Worm (Caenorhabditis elegans): Measurements from ENCODE around the gene Y105C5A.1268.

Gene Y105C5A.1268

ce11 chrIV:15688524-15689479 is 42.5 kb upstream of the Y105C5A.1268 start, which contains the start of gene Y105C5A.15:
TSS of gene Y105C5A.15 (plus strand) at chrIV:15689201.
- TF ChIP-seq ceh-8 (GFP tag; optimal IDR thresholded peaks at IDR 0.05) (no peak), ztf-11 (tag; optimal IDR thresholded peaks at IDR 0.05) (no peak), pqm-1 (tag; optimal IDR thresholded peaks at IDR 0.05) (peak; percentile 6), hlh-4 (tag; optimal IDR thresholded peaks at IDR 0.05) (peak; percentile 27), nhr-85 (tag) (peak; percentile 45), nhr-47 (tag; optimal IDR thresholded peaks at IDR 0.05) (no peak), nhr-77 (tag; optimal IDR thresholded peaks at IDR 0.05) (no peak), fkh-8 (tag; optimal IDR thresholded peaks at IDR 0.05) (peak; percentile 30), elt-2 (tag; optimal IDR thresholded peaks at IDR 0.05) (peak; percentile 57), nhr-12 (tag; optimal IDR thresholded peaks at IDR 0.05) (no peak), C34B4.2 (tag; optimal IDR thresholded peaks at IDR 0.05) (no peak), efl-1 (optimal IDR thresholded peaks at IDR 0.05) (no peak), efl-1 (GFP tag; optimal IDR thresholded peaks at IDR 0.05 in 1 of 2) (peak in 1 of 2 experiments; percentile 87)

ce11 chrIV:15687825-15688224 is 41.6 kb upstream of the Y105C5A.1268 start:
- TF ChIP-seq ceh-90 (tag; optimal IDR thresholded peaks at IDR 0.05), result no peak
- TF ChIP-seq egl-27 (tag; optimal IDR thresholded peaks at IDR 0.05), result no peak
- no peak for TF ChIP-seq lin-35 (GFP tag; optimal IDR thresholded peaks at IDR 0.05)
- no peak for TF ChIP-seq dpl-1 (GFP tag; optimal IDR thresholded peaks at IDR 0.05)
- TF ChIP-seq ces-1 (GFP tag; optimal IDR thresholded peaks at IDR 0.05), result no peak
- TF ChIP-seq hlh-4 (tag; optimal IDR thresholded peaks at IDR 0.05), result peak; percentile 97
- peak; percentile 34 for TF ChIP-seq fkh-8 (tag; optimal IDR thresholded peaks at IDR 0.05)
- TF ChIP-seq nhr-47 (tag; optimal IDR thresholded peaks at IDR 0.05), result peak; percentile 26
- TF ChIP-seq elt-3 (tag; optimal IDR thresholded peaks at IDR 0.05), result no peak
- TF ChIP-seq nhr-19 (GFP tag; conservative IDR thresholded peaks at IDR 0.05), result no peak

- no peak for TF ChIP-seq hpl-2 (GFP tag; optimal IDR thresholded peaks at IDR 0.05)
- TF ChIP-seq ama-1 (optimal IDR thresholded peaks at IDR 0.05), result no peak
- no peak for TF ChIP-seq C34B4.2 (tag; optimal IDR thresholded peaks at IDR 0.05)
- no peak for TF ChIP-seq alr-1 (tag; optimal IDR thresholded peaks at IDR 0.05; ENCODE audit: borderline replicate concordance)
- TF ChIP-seq jun-1 (tag; optimal IDR thresholded peaks at IDR 0.05), result no peak
- no peak for TF ChIP-seq zip-4 (GFP tag; optimal IDR thresholded peaks at IDR 0.05)
- TF ChIP-seq C16A3.4 (tag; optimal IDR thresholded peaks at IDR 0.05), result no peak
- TF ChIP-seq nhr-71 (tag; optimal IDR thresholded peaks at IDR 0.05), result no peak
- no peak for TF ChIP-seq C04F5.9 (tag; optimal IDR thresholded peaks at IDR 0.05)
Observed at ce11 chrIV:15686233-15686632, 40.0 kb upstream of the Y105C5A.1268 start.

- TF ChIP-seq F16B12.6 (tag; optimal IDR thresholded peaks at IDR 0.05), result no peak
- no peak for TF ChIP-seq snpc-4 (tag; optimal IDR thresholded peaks at IDR 0.05)
- TF ChIP-seq mab-9 (GFP tag; IDR thresholded peaks at IDR 0.05), result no peak
- TF ChIP-seq fkh-10 (GFP tag; optimal IDR thresholded peaks at IDR 0.05), result no peak
- TF ChIP-seq ztf-4 (tag; optimal IDR thresholded peaks at IDR 0.05), result no peak
- TF ChIP-seq pag-3 (tag; optimal IDR thresholded peaks at IDR 0.05; ENCODE audit: borderline replicate concordance, insufficient read depth), result no peak
- TF ChIP-seq unc-30 (tag; optimal IDR thresholded peaks at IDR 0.05), result no peak
- no peak for TF ChIP-seq hpl-2 (GFP tag; optimal IDR thresholded peaks at IDR 0.05)
- no peak for TF ChIP-seq lin-14 (GFP tag; optimal IDR thresholded peaks at IDR 0.05)
- no peak for TF ChIP-seq ceh-63 (GFP tag; optimal IDR thresholded peaks at IDR 0.05)
- no peak for TF ChIP-seq lin-13 (GFP tag; optimal IDR thresholded peaks at IDR 0.05)
- TF ChIP-seq egl-13 (tag; optimal IDR thresholded peaks at IDR 0.05), result no peak
- TF ChIP-seq unc-86 (tag; optimal IDR thresholded peaks at IDR 0.05), result no peak
- TF ChIP-seq pax-3 (tag; optimal IDR thresholded peaks at IDR 0.05), result no peak
- TF ChIP-seq blmp-1 (tag; optimal IDR thresholded peaks at IDR 0.05), result no peak
- TF ChIP-seq nhr-77 (tag; optimal IDR thresholded peaks at IDR 0.05), result no peak
Observed at ce11 chrIV:15684521-15684920, 38.3 kb upstream of the Y105C5A.1268 start.
